Worm (Caenorhabditis elegans): ENCODE results near the gene fipr-1.

The fipr-1 gene

DNA sequence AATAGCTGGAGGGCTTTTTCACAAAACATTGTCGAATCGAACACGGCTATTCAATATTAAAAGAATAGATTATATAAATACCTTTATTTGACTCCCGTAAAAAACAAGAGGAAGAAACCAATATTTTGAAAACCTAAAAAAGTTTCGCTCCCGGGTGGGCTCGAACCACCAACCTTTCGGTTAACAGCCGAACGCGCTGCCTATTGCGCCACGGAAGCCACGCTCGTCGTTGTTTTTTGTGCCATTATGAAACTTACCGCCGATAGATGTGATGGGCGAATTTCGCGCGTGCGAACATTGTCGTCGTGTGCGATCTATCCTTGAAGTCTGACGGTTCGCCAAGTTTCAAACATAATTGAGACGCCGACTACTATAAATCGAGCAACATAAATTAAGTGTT lies 29.7 kb downstream of the fipr-1 start:
- TF ChIP-seq mes-4 (tag; optimal IDR thresholded peaks at IDR 0.05) (no peak), tbx-9 (tag; optimal IDR thresholded peaks at IDR 0.05; ENCODE audit: borderline replicate concordance) (no peak), repo-1 (tag; optimal IDR thresholded peaks at IDR 0.05) (no peak), B0261.1 (tag; optimal IDR thresholded peaks at IDR 0.05) (peak; percentile 76), mxl-1 (tag; optimal IDR thresholded peaks at IDR 0.05) (peak; percentile 18), attf-3 (GFP tag; conservative IDR thresholded peaks at IDR 0.05) (peak; percentile 54), unc-130 (GFP tag; optimal IDR thresholded peaks at IDR 0.05) (no peak), C17E4.6 (GFP tag; IDR thresholded peaks at IDR 0.05) (no peak), F33H1.4 (GFP tag; IDR thresholded peaks at IDR 0.05) (no peak), hsf-1 (GFP tag; IDR thresholded peaks at IDR 0.05) (no peak), lin-35 (GFP tag; optimal IDR thresholded peaks at IDR 0.05) (peak in 1 of 3 experiments; percentile 16), Y56A3A.18 (GFP tag; IDR thresholded peaks at IDR 0.05) (no peak), dpff-1 (tag; optimal IDR thresholded peaks at IDR 0.05) (no peak), C06A6.2 (GFP tag; conservative IDR thresholded peaks at IDR 0.05) (no peak), ZK185.1 (tag; optimal IDR thresholded peaks at IDR 0.05; ENCODE audit: poor library complexity, severe bottlenecking) (no peak), nfya-1 (tag; optimal IDR thresholded peaks at IDR 0.05; ENCODE audit: borderline replicate concordance, insufficient read depth) (no peak), madf-3 (GFP tag; IDR thresholded peaks at IDR 0.05) (peak; percentile 70; the same call in 1 of the 2 replicates), ztf-25 (GFP tag; IDR thresholded peaks at IDR 0.05) (no peak), chd-7 (tag; optimal IDR thresholded peaks at IDR 0.05) (no peak), aptf-2 (GFP tag; conservative IDR thresholded peaks at IDR 0.05) (no peak), K12H6.12 (tag; optimal IDR thresholded peaks at IDR 0.05) (peak; percentile 2), snpc-3.4 (tag; optimal IDR thresholded peaks at IDR 0.05) (peak; percentile 23), athp-1 (tag; optimal IDR thresholded peaks at IDR 0.05) (no peak), ztf-6 (GFP tag; IDR thresholded peaks at IDR 0.05) (no peak; the same call in 1 of the 2 replicates), F57C9.4 (tag; optimal IDR thresholded peaks at IDR 0.05) (no peak), ceh-58 (GFP tag; IDR thresholded peaks at IDR 0.05) (no peak), nhr-179 (tag; optimal IDR thresholded peaks at IDR 0.05) (no peak), mel-28 (tag; optimal IDR thresholded peaks at IDR 0.05; ENCODE audit: borderline replicate concordance) (no peak), snpc-1.3 (tag; optimal IDR thresholded peaks at IDR 0.05; ENCODE audit: insufficient read depth) (peak; percentile 41), ceh-91 (GFP tag; IDR thresholded peaks at IDR 0.05) (no peak), akir-1 (GFP tag; optimal IDR thresholded peaks at IDR 0.05) (no peak), Y53F4B.3 (GFP tag; IDR thresholded peaks at IDR 0.05) (no peak), fkh-3 (tag; optimal IDR thresholded peaks at IDR 0.05) (no peak), lsl-1 (GFP tag; optimal IDR thresholded peaks at IDR 0.05) (peak; percentile 17), F57A8.1 (GFP tag; optimal IDR thresholded peaks at IDR 0.05) (no peak), attf-6 (GFP tag; IDR thresholded peaks at IDR 0.05) (no peak), hmg-1.2 (GFP tag; IDR thresholded peaks at IDR 0.05) (peak; percentile 64), mcd-1 (GFP tag; IDR thresholded peaks at IDR 0.05) (peak; percentile 43; the same call in 1 of the 2 replicates), sdz-38 (tag; optimal IDR thresholded peaks at IDR 0.05) (no peak), madf-6 (GFP tag; IDR thresholded peaks at IDR 0.05) (no peak), rec-8 (tag; optimal IDR thresholded peaks at IDR 0.05) (peak in 1 of 2 experiments; percentile 29), ama-1 (optimal IDR thresholded peaks at IDR 0.05) (no peak), ama-1 (GFP tag; optimal IDR thresholded peaks at IDR 0.05) (no peak), sea-2 (GFP tag; IDR thresholded peaks at IDR 0.05) (no peak), hrde-1 (tag; optimal IDR thresholded peaks at IDR 0.05; ENCODE audit: borderline replicate concordance) (peak; percentile 17), nhr-27 (tag; optimal IDR thresholded peaks at IDR 0.05) (no peak), F52B5.7 (tag; optimal IDR thresholded peaks at IDR 0.05) (no peak), hlh-26 (GFP tag; conservative IDR thresholded peaks at IDR 0.05) (no peak), lin-54 (GFP tag; optimal IDR thresholded peaks at IDR 0.05) (no peak)

All from whole organism, young adult.